Worm (Caenorhabditis elegans) whole organism, L4 larva: Measurements from ENCODE around the gene C23H4.6.
A peak's percentile ranks its signal among the peaks of the same experiment; 100 is the strongest.

Source experiments
- D1046.2 ChIP-seq: fragments of 200-800 bp; sonication (Bioruptor generic); IDR thresholded peaks from 2 replicates; pipeline ENCODE4 v1.3.6; 2022; ENCODE audit warnings: missing genetic modification characterization, missing compliant biosample characterization
- F10B5.3 ChIP-seq: sonication (generic microtip); optimal IDR thresholded peaks from 2 replicates; lab custom pipeline; 2016; ENCODE audit warnings: mild to moderate bottlenecking, missing genetic modification characterization, missing compliant biosample characterization
- F37D6.2 ChIP-seq: sonication (generic microtip); optimal IDR thresholded peaks from 2 replicates; lab custom pipeline; 2016; ENCODE audit warnings: mild to moderate bottlenecking, missing genetic modification characterization, missing compliant biosample characterization
- F44E2.7 ChIP-seq: fragments of 200-800 bp; sonication (Bioruptor generic); IDR thresholded peaks from 2 replicates; pipeline ENCODE4 v2.1.2; 2022; ENCODE audit warnings: missing genetic modification characterization, missing compliant biosample characterization
- R02D3.7 ChIP-seq: fragments of 150-350 bp; sonication (generic microtip); optimal IDR thresholded peaks from 3 replicates; lab custom pipeline; 2014; ENCODE audit warnings: missing biosample characterization, missing genetic modification characterization
- T20F7.1 ChIP-seq: fragments of 200-800 bp; sonication (Bioruptor generic); optimal IDR thresholded peaks from 2 replicates; lab custom pipeline; 2018; ENCODE audit warnings: mild to moderate bottlenecking, missing genetic modification characterization, missing compliant biosample characterization
- T26A8.4 ChIP-seq: fragments of 200-800 bp; sonication (Bioruptor generic); IDR thresholded peaks from 2 replicates; pipeline ENCODE4 v1.3.6; 2022; ENCODE audit warnings: missing genetic modification characterization, missing compliant biosample characterization
- Y5F2A.4 ChIP-seq: fragments of 200-800 bp; sonication (Bioruptor generic); optimal IDR thresholded peaks from 2 replicates; lab custom pipeline; 2018; ENCODE audit warnings: mild to moderate bottlenecking, missing genetic modification characterization, missing compliant biosample characterization
- Y75B8A.6 ChIP-seq: fragments of 200-800 bp; sonication (Bioruptor generic); IDR thresholded peaks from 2 replicates; pipeline ENCODE4 v1.3.6; 2022; ENCODE audit warnings: missing genetic modification reagents, missing genetic modification characterization, missing compliant biosample characterization
- ZK337.2 ChIP-seq: fragments of 200-800 bp; sonication (Bioruptor generic); IDR thresholded peaks from 2 replicates; pipeline ENCODE4 v1.3.6; 2022; ENCODE audit warnings: missing genetic modification reagents, missing genetic modification characterization, missing compliant biosample characterization
- aha-1 ChIP-seq: fragments of 150-350 bp; peaks from one replicate; lab custom pipeline; 2014; ENCODE audit warnings: missing biosample characterization, missing genetic modification characterization
- ama-1 ChIP-seq: fragments of 150-350 bp; optimal IDR thresholded peaks from 2 replicates; lab custom pipeline; 2014; ENCODE audit warnings: inconsistent platforms, mixed read lengths
- attf-4 ChIP-seq: sonication (generic microtip); optimal IDR thresholded peaks from 3 replicates; lab custom pipeline; 2017; ENCODE audit warnings: missing biosample characterization, missing genetic modification characterization
- ceh-62 ChIP-seq: sonication (generic microtip); optimal IDR thresholded peaks from 2 replicates; lab custom pipeline; 2017; ENCODE audit warnings: missing biosample characterization, missing genetic modification characterization
- ces-1 ChIP-seq: fragments of 150-350 bp; sonication (generic microtip); optimal IDR thresholded peaks from 4 replicates; lab custom pipeline; 2014; ENCODE audit warnings: missing biosample characterization, missing genetic modification reagents, missing genetic modification characterization
- daf-12 ChIP-seq: fragments of 150-350 bp; optimal IDR thresholded peaks from 2 replicates; lab custom pipeline; 2014; ENCODE audit warnings: missing biosample characterization, missing genetic modification reagents, missing genetic modification characterization
- daf-8 ChIP-seq: fragments of 200-800 bp; sonication (Bioruptor generic); IDR thresholded peaks from 2 replicates; pipeline ENCODE4 v1.3.6; 2022; ENCODE audit warnings: missing genetic modification characterization, missing compliant biosample characterization
- dpl-1 ChIP-seq: fragments of 150-350 bp; optimal IDR thresholded peaks from 2 replicates; lab custom pipeline; 2014; ENCODE audit warnings: missing biosample characterization, missing genetic modification reagents, missing genetic modification characterization
- egl-43 ChIP-seq: fragments of 200-800 bp; sonication (Bioruptor generic); IDR thresholded peaks from 2 replicates; pipeline ENCODE4 v1.3.6; 2022; ENCODE audit warnings: missing genetic modification reagents, missing genetic modification characterization, missing compliant biosample characterization
- fkh-10 ChIP-seq: fragments of 150-350 bp; optimal IDR thresholded peaks from 2 replicates; lab custom pipeline; 2014; ENCODE audit warnings: missing biosample characterization, missing genetic modification reagents, missing genetic modification characterization
- fos-1 ChIP-seq: fragments of 150-350 bp; optimal IDR thresholded peaks from 2 replicates; lab custom pipeline; 2014; ENCODE audit warnings: missing biosample characterization, missing genetic modification characterization
- hmg-1.1 ChIP-seq: fragments of 200-800 bp; sonication (Bioruptor generic); IDR thresholded peaks from 2 replicates; pipeline ENCODE4 v1.3.6; 2022; ENCODE audit warnings: missing genetic modification reagents, missing genetic modification characterization, missing compliant biosample characterization
- lin-1 ChIP-seq: fragments of 200-800 bp; sonication (Bioruptor generic); IDR thresholded peaks from 2 replicates; pipeline ENCODE4 v1.3.6; 2022; ENCODE audit warnings: missing genetic modification reagents, missing genetic modification characterization, missing compliant biosample characterization
- lin-13 ChIP-seq: fragments of 150-350 bp; optimal IDR thresholded peaks from 2 replicates; lab custom pipeline; 2014; ENCODE audit warnings: missing biosample characterization, missing genetic modification reagents, missing genetic modification characterization
- lin-29 ChIP-seq: fragments of 200-800 bp; sonication (Bioruptor generic); IDR thresholded peaks from 2 replicates; pipeline ENCODE4 v1.3.6; 2022; ENCODE audit warnings: missing genetic modification reagents, missing genetic modification characterization, missing compliant biosample characterization
- lin-39 ChIP-seq: fragments of 150-350 bp; optimal IDR thresholded peaks from 2 replicates; lab custom pipeline; 2014; ENCODE audit warnings: missing biosample characterization, missing genetic modification reagents, missing genetic modification characterization
- lsy-2 ChIP-seq, 2 experiments: fragments of 150-350 bp in 1 of 2; sonication (generic microtip) in 1 of 2; optimal IDR thresholded peaks; 2 replicates each; lab custom pipeline; 2014 to 2017; ENCODE audit warnings: missing biosample characterization in 2 of 2, missing genetic modification characterization in 2 of 2
- madf-9 ChIP-seq: fragments of 200-800 bp; sonication (Bioruptor generic); conservative IDR thresholded peaks from 2 replicates; pipeline ENCODE4 v1.3.6; 2022; ENCODE audit warnings: missing genetic modification reagents, missing genetic modification characterization, missing compliant biosample characterization
- mdt-29 ChIP-seq: fragments of 200-800 bp; sonication (Bioruptor generic); IDR thresholded peaks from 2 replicates; pipeline ENCODE4 v1.3.6; 2022; ENCODE audit warnings: missing genetic modification reagents, missing genetic modification characterization, missing compliant biosample characterization
- mes-2 ChIP-seq: sonication (generic microtip); optimal IDR thresholded peaks from 2 replicates; lab custom pipeline; 2016; ENCODE audit warnings: missing genotype, mild to moderate bottlenecking, missing genetic modification characterization, missing compliant biosample characterization; ENCODE audit not compliant: poor library complexity, severe bottlenecking
- nhr-237 ChIP-seq: sonication (generic microtip); optimal IDR thresholded peaks from 2 replicates; lab custom pipeline; 2017; ENCODE audit warnings: missing biosample characterization, missing genetic modification characterization
- nhr-25 ChIP-seq: sonication (generic microtip); optimal IDR thresholded peaks from 2 replicates; lab custom pipeline; 2017; ENCODE audit warnings: missing genetic modification characterization, mild to moderate bottlenecking, missing compliant biosample characterization, antibody characterized with exemption, moderate library complexity, borderline replicate concordance; ENCODE audit not compliant: insufficient read depth
- nhr-28 ChIP-seq: fragments of 150-350 bp; optimal IDR thresholded peaks from 2 replicates; lab custom pipeline; 2014; ENCODE audit warnings: missing biosample characterization, missing genetic modification characterization
- nhr-6 ChIP-seq: fragments of 150-350 bp; optimal IDR thresholded peaks from 2 replicates; lab custom pipeline; 2014; ENCODE audit warnings: missing biosample characterization, missing genetic modification characterization
- nhr-76 ChIP-seq: fragments of 150-350 bp; optimal IDR thresholded peaks from 2 replicates; lab custom pipeline; 2014; ENCODE audit warnings: missing biosample characterization, missing genetic modification characterization
- nhr-77 ChIP-seq: fragments of 150-350 bp; optimal IDR thresholded peaks from 2 replicates; lab custom pipeline; 2014; ENCODE audit warnings: missing biosample characterization, missing genetic modification characterization
- php-3 ChIP-seq: fragments of 200-800 bp; sonication (Bioruptor generic); IDR thresholded peaks from 2 replicates; pipeline ENCODE4 v1.3.6; 2022; ENCODE audit warnings: missing genetic modification reagents, missing genetic modification characterization, missing compliant biosample characterization
- rbr-2 ChIP-seq: sonication (generic microtip); optimal IDR thresholded peaks from 2 replicates; lab custom pipeline; 2016; ENCODE audit warnings: missing genotype, missing genetic modification characterization, missing compliant biosample characterization
- snpc-1.2 ChIP-seq: fragments of 200-800 bp; sonication (Bioruptor generic); IDR thresholded peaks from 2 replicates; pipeline ENCODE4 v1.3.6; 2022; ENCODE audit warnings: missing genetic modification reagents, missing genetic modification characterization, missing compliant biosample characterization
- spr-1 ChIP-seq: sonication (generic microtip); optimal IDR thresholded peaks from 2 replicates; lab custom pipeline; 2016; ENCODE audit warnings: mild to moderate bottlenecking, missing genetic modification characterization, missing compliant biosample characterization
- unc-130 ChIP-seq: sonication (generic microtip); optimal IDR thresholded peaks from 2 replicates; lab custom pipeline; 2016; ENCODE audit warnings: missing genetic modification reagents, missing genetic modification characterization, missing compliant biosample characterization
- unc-62 ChIP-seq, 3 experiments: fragments of 150-350 bp in 1 of 3; sonication (generic microtip); optimal IDR thresholded peaks in 2 of 3; peaks in 1 of 3; 1 replicate in 1 of 3; 2 replicates in 2 of 3; lab custom pipeline; 2014 to 2017; ENCODE audit warnings: missing biosample characterization in 3 of 3, missing genetic modification characterization in 3 of 3, missing genetic modification reagents in 3 of 3, missing genotype in 1 of 3
- zfp-2 ChIP-seq: sonication (generic microtip); optimal IDR thresholded peaks from 2 replicates; lab custom pipeline; 2016; ENCODE audit warnings: mild to moderate bottlenecking, missing genetic modification characterization, missing compliant biosample characterization
- zfp-3 ChIP-seq: fragments of 200-800 bp; sonication (Bioruptor generic); conservative IDR thresholded peaks from 2 replicates; pipeline ENCODE4 v1.3.6; 2022; ENCODE audit warnings: missing genetic modification reagents, missing genetic modification characterization, missing compliant biosample characterization
- zip-2 ChIP-seq: fragments of 150-350 bp; optimal IDR thresholded peaks from 2 replicates; lab custom pipeline; 2014; ENCODE audit warnings: missing biosample characterization, missing genetic modification characterization

Gene C23H4.6

ce11 chrX:12280477-12280876 is 45.1 kb downstream of the C23H4.6 start, which contains the start of gene C04B4.1:
Gene C04B4.1 (plus strand): TSS chrX:12280777.
- TF ChIP-seq nhr-77 (tag; lab: Kevin White, UChicago), result no peak
- TF ChIP-seq lin-1 (GFP tag; lab: Robert Waterston, UW), result no peak
- no peak for TF ChIP-seq F10B5.3
- TF ChIP-seq spr-1, result no peak
- TF ChIP-seq daf-8 (GFP tag; lab: Robert Waterston, UW), result no peak
- no peak for TF ChIP-seq Y5F2A.4 (GFP tag; lab: Kevin White, UChicago)
- TF ChIP-seq F44E2.7, result no peak
- TF ChIP-seq zip-2, result no peak
- TF ChIP-seq ces-1, result no peak
- TF ChIP-seq T26A8.4 (GFP tag; lab: Robert Waterston, UW), result no peak

ce11 chrX:12282911-12283310 is 47.5 kb downstream of the C23H4.6 start, which contains the start of gene C04B4.2:
Gene C04B4.2 (plus strand): TSS chrX:12283281.
- TF ChIP-seq dpl-1 (GFP tag; lab: Kevin White, UChicago), result no peak
- TF ChIP-seq egl-43 (GFP tag; lab: Robert Waterston, UW), result no peak
- no peak for TF ChIP-seq fos-1 (tag; lab: Kevin White, UChicago)
- no peak for TF ChIP-seq ama-1
- no peak for TF ChIP-seq mes-2 (tag; lab: Kevin White, UChicago)
- no peak for TF ChIP-seq F37D6.2
- no peak for TF ChIP-seq T20F7.1
- no peak for TF ChIP-seq rbr-2
- no peak for TF ChIP-seq Y75B8A.6
- no peak for TF ChIP-seq php-3 (GFP tag; lab: Robert Waterston, UW)
- TF ChIP-seq lin-39 (tag; lab: Kevin White, UChicago), result no peak
- no peak for TF ChIP-seq hmg-1.1 (GFP tag; lab: Robert Waterston, UW)
- no peak for TF ChIP-seq D1046.2 (GFP tag; lab: Robert Waterston, UW)
- no peak for TF ChIP-seq ZK337.2 (GFP tag; lab: Robert Waterston, UW)
- TF ChIP-seq attf-4 (tag; lab: Kevin White, UChicago), result no peak
- no peak for TF ChIP-seq fkh-10
- TF ChIP-seq snpc-1.2 (GFP tag; lab: Robert Waterston, UW), result no peak
- TF ChIP-seq nhr-25 (tag; lab: Kevin White, UChicago), result no peak
- TF ChIP-seq lsy-2 (tag; optimal IDR thresholded peaks at IDR 0.05; lab: Kevin White, UChicago), result no peak
- no peak for TF ChIP-seq R02D3.7

- no peak for TF ChIP-seq Y5F2A.4 (GFP tag; lab: Kevin White, UChicago)
- TF ChIP-seq aha-1 (tag; lab: Kevin White, UChicago), result peak; percentile 63
- peak in 1 of 2 experiments; percentile 91 for TF ChIP-seq unc-62 (GFP tag; optimal IDR thresholded peaks at IDR 0.05 in 1 of 2; lab: Kevin White, UChicago)
- no peak for TF ChIP-seq unc-62 (tag; optimal IDR thresholded peaks at IDR 0.05; lab: Kevin White, UChicago)
- TF ChIP-seq lin-29 (GFP tag; lab: Robert Waterston, UW), result no peak
Observed at ce11 chrX:12284161-12284560, 48.8 kb downstream of the C23H4.6 start.

ce11 chrX:12285496-12285895 is 50.1 kb downstream of the C23H4.6 start, which contains the start of gene lips-2:
Gene lips-2 (plus strand): TSS chrX:12285796.
- TF ChIP-seq madf-9 (no peak), nhr-76 (no peak), daf-12 (no peak), nhr-25 (tag; lab: Kevin White, UChicago) (no peak), unc-130 (GFP tag; lab: Kevin White, UChicago) (no peak), nhr-28 (tag; lab: Kevin White, UChicago) (no peak), hmg-1.1 (GFP tag; lab: Robert Waterston, UW) (no peak), nhr-237 (no peak), zfp-3 (GFP tag; lab: Robert Waterston, UW) (no peak), zfp-2 (tag; lab: Kevin White, UChicago) (no peak), ceh-62 (tag; lab: Kevin White, UChicago) (no peak), mdt-29 (GFP tag; lab: Robert Waterston, UW) (no peak), Y75B8A.6 (no peak), nhr-6 (tag; lab: Kevin White, UChicago) (no peak), lin-13 (GFP tag; lab: Kevin White, UChicago) (no peak)
